Worm (Caenorhabditis elegans) whole organism, young adult: ENCODE data around the gene flp-14.

Experiments
- B0336.3 ChIP-seq: fragments of 200-800 bp; sonication (Bioruptor generic); IDR thresholded peaks from 2 replicates; pipeline ENCODE4 v1.3.6; 2022; ENCODE audit warnings: missing genetic modification characterization, missing compliant biosample characterization
- C17E4.6 ChIP-seq: fragments of 200-800 bp; sonication (Bioruptor generic); IDR thresholded peaks from 2 replicates; pipeline ENCODE4 v1.3.6; 2022; ENCODE audit warnings: missing genetic modification reagents, missing genetic modification characterization, missing compliant biosample characterization
- F10E7.11 ChIP-seq: sonication (generic microtip); optimal IDR thresholded peaks from 2 replicates; lab custom pipeline; 2017; ENCODE audit warnings: mild to moderate bottlenecking, missing genetic modification characterization, moderate library complexity, missing compliant biosample characterization
- F23B12.7 ChIP-seq: sonication (generic microtip); optimal IDR thresholded peaks from 2 replicates; lab custom pipeline; 2017; ENCODE audit warnings: missing genetic modification characterization, mild to moderate bottlenecking, missing compliant biosample characterization, antibody characterized with exemption, moderate library complexity; ENCODE audit not compliant: insufficient read depth
- F33H1.4 ChIP-seq: fragments of 200-800 bp; sonication (Bioruptor generic); IDR thresholded peaks from 2 replicates; pipeline ENCODE4 v1.3.6; 2022; ENCODE audit warnings: missing genetic modification reagents, missing genetic modification characterization, missing compliant biosample characterization
- F49E8.2 ChIP-seq: sonication (generic microtip); optimal IDR thresholded peaks from 3 replicates; lab custom pipeline; 2017; ENCODE audit warnings: missing genetic modification characterization, mild to moderate bottlenecking, missing compliant biosample characterization, antibody characterized with exemption, moderate library complexity; ENCODE audit not compliant: insufficient read depth
- F55B11.4 ChIP-seq: sonication (generic microtip); optimal IDR thresholded peaks from 2 replicates; lab custom pipeline; 2016; ENCODE audit warnings: missing compliant biosample characterization, missing genetic modification characterization, borderline replicate concordance; ENCODE audit not compliant: insufficient read depth
- K12H6.12 ChIP-seq: fragments of 200-800 bp; sonication (Bioruptor generic); optimal IDR thresholded peaks from 2 replicates; lab custom pipeline; 2018; ENCODE audit warnings: mild to moderate bottlenecking, missing genetic modification characterization, missing compliant biosample characterization
- T26A5.8 ChIP-seq: sonication (generic microtip); optimal IDR thresholded peaks from 2 replicates; lab custom pipeline; 2016; ENCODE audit warnings: missing genetic modification characterization, missing compliant biosample characterization
- Y56A3A.18 ChIP-seq: fragments of 200-800 bp; sonication (Bioruptor generic); IDR thresholded peaks from 2 replicates; pipeline ENCODE4 v1.3.6; 2022; ENCODE audit warnings: missing genetic modification reagents, missing genetic modification characterization, missing compliant biosample characterization
- Y79H2A.3 ChIP-seq: fragments of 200-800 bp; sonication (Bioruptor generic); conservative IDR thresholded peaks from 2 replicates; pipeline ENCODE4 v1.3.6; 2022; ENCODE audit warnings: missing genetic modification reagents, missing genetic modification characterization, missing compliant biosample characterization
- aptf-3 ChIP-seq: fragments of 200-800 bp; sonication (Bioruptor generic); IDR thresholded peaks from 2 replicates; pipeline ENCODE4 v1.3.6; 2022; ENCODE audit warnings: missing genetic modification characterization, missing compliant biosample characterization
- ceh-91 ChIP-seq: fragments of 200-800 bp; sonication (Bioruptor generic); IDR thresholded peaks from 2 replicates; pipeline ENCODE4 v1.3.6; 2022; ENCODE audit warnings: missing genetic modification reagents, missing genetic modification characterization, missing compliant biosample characterization
- chd-7 ChIP-seq: sonication (generic microtip); optimal IDR thresholded peaks from 2 replicates; lab custom pipeline; 2016; ENCODE audit warnings: mild to moderate bottlenecking, missing genetic modification characterization, moderate library complexity, missing compliant biosample characterization
- egl-44 ChIP-seq: fragments of 200-800 bp; sonication (Bioruptor generic); IDR thresholded peaks from 2 replicates; pipeline ENCODE4 v1.3.6; 2022; ENCODE audit warnings: missing genetic modification reagents, missing genetic modification characterization, missing compliant biosample characterization
- gei-17 ChIP-seq: fragments of 200-800 bp; sonication (Bioruptor generic); optimal IDR thresholded peaks from 2 replicates; lab custom pipeline; 2018; ENCODE audit warnings: mild to moderate bottlenecking, missing genetic modification characterization, missing compliant biosample characterization
- hlh-12 ChIP-seq: sonication (generic microtip); optimal IDR thresholded peaks from 2 replicates; lab custom pipeline; 2016; ENCODE audit warnings: missing genetic modification characterization, missing compliant biosample characterization
- hmg-1.2 ChIP-seq: fragments of 200-800 bp; sonication (Bioruptor generic); IDR thresholded peaks from 2 replicates; pipeline ENCODE4 v1.3.6; 2022; ENCODE audit warnings: missing genetic modification reagents, missing genetic modification characterization, missing compliant biosample characterization
- hrde-1 ChIP-seq: sonication (generic microtip); optimal IDR thresholded peaks from 2 replicates; lab custom pipeline; 2016; ENCODE audit warnings: missing genetic modification characterization, mild to moderate bottlenecking, missing compliant biosample characterization, moderate library complexity, missing genotype, missing genetic modification reagents, borderline replicate concordance
- let-526 ChIP-seq: fragments of 200-800 bp; sonication (Bioruptor generic); IDR thresholded peaks from 2 replicates; pipeline ENCODE4 v1.3.6; 2022; ENCODE audit warnings: missing genetic modification reagents, missing genetic modification characterization, missing compliant biosample characterization
- let-607 ChIP-seq, 2 experiments: fragments of 200-800 bp in 1 of 2; sonication (Bioruptor generic) in 1 of 2; sonication (generic microtip) in 1 of 2; optimal IDR thresholded peaks; 2 replicates each; lab custom pipeline; 2016 to 2018; ENCODE audit warnings: mild to moderate bottlenecking in 2 of 2, missing compliant biosample characterization in 2 of 2, missing genetic modification characterization in 2 of 2, moderate library complexity in 2 of 2, missing genotype in 1 of 2
- lin-54 ChIP-seq: fragments of 200-800 bp; sonication (Bioruptor generic); optimal IDR thresholded peaks from 2 replicates; lab custom pipeline; 2018; ENCODE audit warnings: mild to moderate bottlenecking, missing genetic modification characterization, missing compliant biosample characterization
- lsl-1 ChIP-seq: fragments of 200-800 bp; sonication (Bioruptor generic); optimal IDR thresholded peaks from 2 replicates; lab custom pipeline; 2018; ENCODE audit warnings: mild to moderate bottlenecking, missing genetic modification characterization, moderate library complexity, missing compliant biosample characterization
- lsy-27 ChIP-seq: sonication (generic microtip); optimal IDR thresholded peaks from 2 replicates; lab custom pipeline; 2017; ENCODE audit warnings: missing genetic modification characterization, mild to moderate bottlenecking, missing compliant biosample characterization, antibody characterized with exemption, missing genotype, borderline replicate concordance; ENCODE audit not compliant: insufficient read depth
- madf-3 ChIP-seq: fragments of 200-800 bp; sonication (Bioruptor generic); IDR thresholded peaks from 2 replicates; pipeline ENCODE4 v1.3.6; 2022; ENCODE audit warnings: missing genetic modification reagents, missing genetic modification characterization, missing compliant biosample characterization
- madf-6 ChIP-seq: fragments of 200-800 bp; sonication (Bioruptor generic); IDR thresholded peaks from 2 replicates; pipeline ENCODE4 v1.3.6; 2022; ENCODE audit warnings: missing genetic modification reagents, missing genetic modification characterization, missing compliant biosample characterization
- mcd-1 ChIP-seq: fragments of 200-800 bp; sonication (Bioruptor generic); IDR thresholded peaks from 2 replicates; pipeline ENCODE4 v1.3.6; 2022; ENCODE audit warnings: missing genetic modification reagents, missing genetic modification characterization, missing compliant biosample characterization
- mes-4 ChIP-seq: sonication (generic microtip); optimal IDR thresholded peaks from 2 replicates; lab custom pipeline; 2016; ENCODE audit warnings: missing genotype, missing genetic modification characterization, missing compliant biosample characterization
- nhr-120 ChIP-seq: fragments of 200-800 bp; sonication (Bioruptor generic); IDR thresholded peaks from 2 replicates; pipeline ENCODE4 v1.3.6; 2022; ENCODE audit warnings: missing genetic modification characterization, missing compliant biosample characterization
- nhr-80 ChIP-seq: sonication (generic microtip); optimal IDR thresholded peaks from 2 replicates; lab custom pipeline; 2016; ENCODE audit warnings: missing genetic modification characterization, missing compliant biosample characterization
- pha-4 ChIP-seq: fragments of 150-350 bp; sonication (generic microtip); optimal IDR thresholded peaks from 2 replicates; lab custom pipeline; 2014; ENCODE audit warnings: missing biosample characterization, missing genetic modification reagents, missing genetic modification characterization
- rec-8 ChIP-seq, 2 experiments: sonication (generic microtip); optimal IDR thresholded peaks; 2 replicates each; lab custom pipeline; 2016; ENCODE audit warnings: mild to moderate bottlenecking in 2 of 2, missing genetic modification characterization in 2 of 2, missing genetic modification reagents in 2 of 2, missing genotype in 2 of 2, missing biosample characterization in 1 of 2, missing compliant biosample characterization in 1 of 2, moderate library complexity in 1 of 2
- repo-1 ChIP-seq: sonication (generic microtip); optimal IDR thresholded peaks from 2 replicates; lab custom pipeline; 2017; ENCODE audit warnings: mild to moderate bottlenecking, missing genetic modification characterization, missing compliant biosample characterization
- sea-2 ChIP-seq: fragments of 200-800 bp; sonication (Bioruptor generic); IDR thresholded peaks from 2 replicates; pipeline ENCODE4 v1.3.6; 2022; ENCODE audit warnings: missing genetic modification characterization, missing compliant biosample characterization
- tbx-9 ChIP-seq: sonication (generic microtip); optimal IDR thresholded peaks from 2 replicates; lab custom pipeline; 2016; ENCODE audit warnings: borderline replicate concordance, missing genetic modification characterization, inconsistent platforms, missing compliant biosample characterization
- unc-130 ChIP-seq: sonication (generic microtip); optimal IDR thresholded peaks from 2 replicates; lab custom pipeline; 2016; ENCODE audit warnings: missing genetic modification reagents, missing genetic modification characterization, missing compliant biosample characterization
- unc-62 ChIP-seq: fragments of 150-350 bp; optimal IDR thresholded peaks from 2 replicates; lab custom pipeline; 2014; ENCODE audit warnings: missing biosample characterization, missing genetic modification reagents, missing genetic modification characterization
- zim-3 ChIP-seq: sonication (generic microtip); optimal IDR thresholded peaks from 2 replicates; lab custom pipeline; 2017; ENCODE audit warnings: mild to moderate bottlenecking, missing genetic modification characterization, moderate library complexity, missing compliant biosample characterization

flp-14 gene

DNA sequence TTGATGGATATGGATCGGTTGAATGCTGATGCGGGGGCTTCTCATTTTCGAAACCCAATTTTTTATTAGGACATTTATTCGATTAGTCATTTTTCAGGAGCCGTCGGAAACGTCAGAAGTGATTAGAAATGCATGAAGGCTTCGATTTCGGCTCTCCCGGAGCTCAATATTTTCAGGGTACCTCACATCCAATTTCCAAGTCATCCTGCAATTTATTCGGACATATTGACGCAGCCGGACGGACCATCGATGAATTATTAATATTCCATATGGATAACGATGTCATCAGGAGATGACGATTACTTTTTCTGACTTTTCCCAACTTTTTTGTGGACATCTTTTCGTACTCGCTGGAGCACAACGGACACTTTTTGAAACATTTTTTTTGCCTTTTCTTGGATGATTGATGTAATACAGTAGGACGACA, 3.7 kb upstream of the flp-14 start (continued):
- TF ChIP-seq B0336.3 (GFP tag; lab: Robert Waterston, UW): peak; percentile 83
- TF ChIP-seq hrde-1 (tag; lab: Kevin White, UChicago): peak; percentile 79
- TF ChIP-seq rec-8 (tag; optimal IDR thresholded peaks at IDR 0.05; lab: Kevin White, UChicago): no peak
- no peak for TF ChIP-seq nhr-80 (tag; lab: Kevin White, UChicago)
- no peak for TF ChIP-seq unc-130 (GFP tag; lab: Kevin White, UChicago)
- peak; percentile 51; the same call in 1 of the 2 replicates for TF ChIP-seq mcd-1 (GFP tag; lab: Robert Waterston, UW)
- no peak for TF ChIP-seq let-526 (GFP tag; lab: Robert Waterston, UW)
- no peak for TF ChIP-seq K12H6.12 (tag; lab: Kevin White, UChicago)
- peak; percentile 75 for TF ChIP-seq repo-1 (tag; lab: Kevin White, UChicago)
- TF ChIP-seq let-607 (tag; optimal IDR thresholded peaks at IDR 0.05; lab: Kevin White, UChicago): peak; percentile 13 to 45
- TF ChIP-seq madf-3 (GFP tag; lab: Robert Waterston, UW): no peak
- no peak for TF ChIP-seq zim-3 (tag; lab: Kevin White, UChicago)
- 0 out of 2 replicates have a peak, but pooled peaks have one; percentile 50 for TF ChIP-seq Y56A3A.18
- no peak for TF ChIP-seq tbx-9
- no peak for TF ChIP-seq sea-2 (GFP tag; lab: Robert Waterston, UW)
- TF ChIP-seq lsy-27 (tag; lab: Kevin White, UChicago): no peak
- peak; percentile 78 for TF ChIP-seq chd-7 (tag; lab: Kevin White, UChicago)
- TF ChIP-seq nhr-120: no peak
- no peak for TF ChIP-seq C17E4.6
- TF ChIP-seq egl-44 (GFP tag; lab: Robert Waterston, UW): no peak
- TF ChIP-seq hmg-1.2 (GFP tag; lab: Robert Waterston, UW): peak; percentile 25
- no peak for TF ChIP-seq unc-62 (GFP tag; lab: Kevin White, UChicago)
- TF ChIP-seq F23B12.7 (tag; lab: Kevin White, UChicago): no peak
- TF ChIP-seq pha-4 (tag; lab: Kevin White, UChicago): no peak
- no peak for TF ChIP-seq aptf-3
- TF ChIP-seq mes-4 (tag; lab: Kevin White, UChicago): no peak
- no peak for TF ChIP-seq gei-17 (GFP tag; lab: Kevin White, UChicago)
- no peak for TF ChIP-seq F10E7.11 (tag; lab: Kevin White, UChicago)
- peak; percentile 46 for TF ChIP-seq lin-54

ce11 chrIII:12907218-12907617, 3.1 kb upstream of the flp-14 start:
- no peak for TF ChIP-seq Y79H2A.3 (GFP tag; lab: Robert Waterston, UW)
- peak; percentile 39 for TF ChIP-seq madf-6 (GFP tag; lab: Robert Waterston, UW)
- no peak for TF ChIP-seq T26A5.8 (tag; lab: Kevin White, UChicago)
- no peak for TF ChIP-seq hmg-1.2 (GFP tag; lab: Robert Waterston, UW)
- peak; percentile 53; the same call in 1 of the 2 replicates for TF ChIP-seq F33H1.4 (GFP tag; lab: Robert Waterston, UW)
- TF ChIP-seq hlh-12: no peak
- TF ChIP-seq ceh-91 (GFP tag; lab: Robert Waterston, UW): 0 out of 2 replicates have a peak, but pooled peaks have one; percentile 15
- no peak for TF ChIP-seq F55B11.4 (tag; lab: Kevin White, UChicago)
- no peak for TF ChIP-seq F49E8.2 (tag; lab: Kevin White, UChicago)
- TF ChIP-seq lsl-1 (GFP tag; lab: Kevin White, UChicago): peak; percentile 73
